Fruit fly (Drosophila melanogaster) whole organism, embryonic: Measurements from ENCODE around the gene CG7335.

Source experiments
- Abd-B ChIP-seq: fragments of 200-800 bp; sonication (Bioruptor generic); optimal IDR thresholded peaks from 2 replicates; lab custom pipeline; 2018; ENCODE audit warnings: missing biosample characterization, mild to moderate bottlenecking, missing genetic modification characterization, moderate library complexity
- Aef1 ChIP-seq: fragments of 200-800 bp; sonication (Bioruptor generic); IDR thresholded peaks from 3 replicates; pipeline ENCODE4 v1.3.6; 2022; ENCODE audit warnings: missing biosample characterization, missing genetic modification characterization
- CG10209 ChIP-seq: fragments of 200-800 bp; sonication (Bioruptor generic); optimal IDR thresholded peaks from 3 replicates; lab custom pipeline; 2017; ENCODE audit warnings: missing biosample characterization, mild to moderate bottlenecking, missing genetic modification characterization, missing genetic modification reagents
- CG1024 ChIP-seq: fragments of 200-800 bp; sonication (Bioruptor generic); IDR thresholded peaks from 2 replicates; pipeline ENCODE4 v1.3.6; 2022; ENCODE audit warnings: missing biosample characterization, missing genetic modification characterization
- CG12071 ChIP-seq: fragments of 200-800 bp; sonication (Bioruptor generic); optimal IDR thresholded peaks from 3 replicates; lab custom pipeline; 2018; ENCODE audit warnings: missing biosample characterization, mild to moderate bottlenecking, missing genetic modification characterization
- CG12236 ChIP-seq: fragments of 200-800 bp; sonication (Bioruptor generic); optimal IDR thresholded peaks from 2 replicates; lab custom pipeline; 2016; ENCODE audit warnings: missing biosample characterization, missing genetic modification characterization
- CG12299 ChIP-seq: fragments of 200-800 bp; sonication (Bioruptor generic); optimal IDR thresholded peaks from 2 replicates; lab custom pipeline; 2018; ENCODE audit warnings: missing biosample characterization, mild to moderate bottlenecking, missing genetic modification characterization
- CG12744 ChIP-seq: fragments of 200-800 bp; sonication (Bioruptor generic); optimal IDR thresholded peaks from 2 replicates; lab custom pipeline; 2016; ENCODE audit warnings: missing biosample characterization, missing genetic modification characterization
- CG15269 ChIP-seq: fragments of 200-800 bp; sonication (Bioruptor generic); optimal IDR thresholded peaks from 2 replicates; lab custom pipeline; 2018; ENCODE audit warnings: missing biosample characterization, mild to moderate bottlenecking, missing genetic modification characterization, moderate library complexity
- CG1529 ChIP-seq: fragments of 200-800 bp; sonication (Bioruptor generic); optimal IDR thresholded peaks from 3 replicates; lab custom pipeline; 2018; ENCODE audit warnings: missing biosample characterization, missing genetic modification characterization
- CG15514 ChIP-seq: fragments of 200-800 bp; sonication (Bioruptor generic); optimal IDR thresholded peaks from 3 replicates; lab custom pipeline; 2017; ENCODE audit warnings: missing biosample characterization, missing genetic modification characterization, mild to moderate bottlenecking, moderate library complexity, missing genetic modification reagents
- CG17359 ChIP-seq: fragments of 200-800 bp; sonication (Bioruptor generic); optimal IDR thresholded peaks from 3 replicates; lab custom pipeline; 2018; ENCODE audit warnings: missing biosample characterization, mild to moderate bottlenecking, missing genetic modification characterization, moderate library complexity
- CG17829 ChIP-seq: fragments of 200-800 bp; optimal IDR thresholded peaks from 2 replicates; lab custom pipeline; 2019; ENCODE audit warnings: missing biosample characterization, mild to moderate bottlenecking, missing genetic modification characterization, moderate library complexity
- CG2129 ChIP-seq: fragments of 200-800 bp; sonication (Bioruptor generic); IDR thresholded peaks from 2 replicates; pipeline ENCODE4 v1.3.6; 2022; ENCODE audit warnings: missing biosample characterization, missing genetic modification characterization; ENCODE audit not compliant: partially characterized antibody
- CG33213 ChIP-seq: fragments of 200-800 bp; sonication (Bioruptor generic); optimal IDR thresholded peaks from 3 replicates; lab custom pipeline; 2016; ENCODE audit warnings: missing biosample characterization, missing genetic modification characterization
- CG33557 ChIP-seq: fragments of 200-800 bp; sonication (Bioruptor generic); optimal IDR thresholded peaks from 2 replicates; lab custom pipeline; 2019; ENCODE audit warnings: missing biosample characterization, mild to moderate bottlenecking, missing genetic modification characterization, moderate library complexity
- CG3995 ChIP-seq: fragments of 200-800 bp; sonication (Bioruptor generic); optimal IDR thresholded peaks from 3 replicates; lab custom pipeline; 2016; ENCODE audit warnings: missing biosample characterization, missing genetic modification characterization
- CG4424 ChIP-seq: fragments of 200-800 bp; sonication (Bioruptor generic); optimal IDR thresholded peaks from 3 replicates; lab custom pipeline; 2016; ENCODE audit warnings: missing biosample characterization, missing genetic modification characterization
- CG4707 ChIP-seq: fragments of 200-800 bp; sonication (Bioruptor generic); optimal IDR thresholded peaks from 2 replicates; lab custom pipeline; 2018; ENCODE audit warnings: missing biosample characterization, mild to moderate bottlenecking, missing genetic modification characterization, moderate library complexity
- CG6689 ChIP-seq: fragments of 200-800 bp; sonication (Bioruptor generic); IDR thresholded peaks from 2 replicates; pipeline ENCODE4 v1.3.6; 2022; ENCODE audit warnings: missing biosample characterization, missing genetic modification characterization
- CG8089 ChIP-seq: fragments of 200-800 bp; sonication (Bioruptor generic); optimal IDR thresholded peaks from 3 replicates; lab custom pipeline; 2016; ENCODE audit warnings: missing biosample characterization, missing genetic modification characterization
- CG8290 ChIP-seq, 3 experiments: fragments of 200-800 bp; sonication (Bioruptor generic); optimal IDR thresholded peaks; 2 replicates each; lab custom pipeline; 2016 to 2019; ENCODE audit warnings: missing biosample characterization in 3 of 3, missing genetic modification characterization in 3 of 3, mild to moderate bottlenecking in 2 of 3, moderate library complexity in 1 of 3
- Dfd ChIP-seq, 2 experiments: fragments of >200 bp; optimal IDR thresholded peaks; 2 replicates each; lab custom pipeline; 2017; ENCODE audit warnings: missing biosample characterization in 2 of 2, missing genetic modification characterization in 2 of 2
- Dll ChIP-seq: fragments of 200-800 bp; sonication (Bioruptor generic); IDR thresholded peaks from 4 replicates; pipeline ENCODE4 v1.3.6; 2022; ENCODE audit warnings: missing biosample characterization, missing genetic modification characterization; ENCODE audit not compliant: partially characterized antibody
- Dp ChIP-seq: fragments of 200-800 bp; sonication (Bioruptor generic); optimal IDR thresholded peaks from 2 replicates; lab custom pipeline; 2018; ENCODE audit warnings: missing biosample characterization, mild to moderate bottlenecking, missing genetic modification characterization, moderate library complexity
- Hey ChIP-seq: fragments of 200-800 bp; sonication (Bioruptor generic); optimal IDR thresholded peaks from 3 replicates; lab custom pipeline; 2018; ENCODE audit warnings: missing biosample characterization, mild to moderate bottlenecking, missing genetic modification characterization
- Hsf ChIP-seq: fragments of 200-800 bp; sonication (Bioruptor generic); optimal IDR thresholded peaks from 3 replicates; lab custom pipeline; 2016; ENCODE audit warnings: missing biosample characterization, missing genetic modification characterization
- Ptx1 ChIP-seq: fragments of 200-800 bp; sonication (Bioruptor generic); IDR thresholded peaks from 2 replicates; pipeline ENCODE4 v1.3.6; 2022; ENCODE audit warnings: missing biosample characterization, missing genetic modification characterization
- Sry-β ChIP-seq: fragments of 200-800 bp; sonication (Bioruptor generic); optimal IDR thresholded peaks from 2 replicates; lab custom pipeline; 2018; ENCODE audit warnings: missing biosample characterization, mild to moderate bottlenecking, missing genetic modification characterization, moderate library complexity
- Tbp ChIP-seq: fragments of >200 bp; optimal IDR thresholded peaks from 2 replicates; lab custom pipeline; 2018; ENCODE audit warnings: missing biosample characterization, missing genetic modification characterization
- bowl ChIP-seq: fragments of 200-800 bp; sonication (Bioruptor generic); IDR thresholded peaks from 2 replicates; pipeline ENCODE4 v1.3.6; 2022; ENCODE audit warnings: missing biosample characterization, missing genetic modification characterization
- cad ChIP-seq: fragments of >200 bp; optimal IDR thresholded peaks from 2 replicates; lab custom pipeline; 2017; ENCODE audit warnings: missing biosample characterization, missing genetic modification characterization
- chn ChIP-seq: fragments of 200-800 bp; sonication (Bioruptor generic); optimal IDR thresholded peaks from 2 replicates; lab custom pipeline; 2016; ENCODE audit warnings: missing biosample characterization, missing genetic modification characterization
- crp ChIP-seq, 2 experiments: fragments of 200-800 bp; sonication (Bioruptor generic); optimal IDR thresholded peaks; 2 replicates in 1 of 2; 3 replicates in 1 of 2; lab custom pipeline; 2017; ENCODE audit warnings: missing biosample characterization in 2 of 2, missing genetic modification characterization in 2 of 2, mild to moderate bottlenecking in 1 of 2, moderate library complexity in 1 of 2
- cwo ChIP-seq: fragments of 200-800 bp; sonication (Bioruptor generic); optimal IDR thresholded peaks from 3 replicates; lab custom pipeline; 2017; ENCODE audit warnings: missing biosample characterization, missing genetic modification characterization, mild to moderate bottlenecking, moderate library complexity, missing genetic modification reagents
- eve ChIP-seq, 2 experiments: fragments of >200 bp; optimal IDR thresholded peaks; 2 replicates each; lab custom pipeline; 2017; ENCODE audit warnings: missing biosample characterization in 2 of 2, missing genetic modification characterization in 2 of 2
- fru ChIP-seq: fragments of >200 bp; optimal IDR thresholded peaks from 2 replicates; lab custom pipeline; 2017
- grau ChIP-seq: fragments of 200-800 bp; optimal IDR thresholded peaks from 3 replicates; lab custom pipeline; 2019; ENCODE audit warnings: missing biosample characterization, mild to moderate bottlenecking, missing genetic modification characterization, moderate library complexity
- mam ChIP-seq: fragments of 200-800 bp; sonication (Bioruptor generic); optimal IDR thresholded peaks from 3 replicates; lab custom pipeline; 2016; ENCODE audit warnings: missing biosample characterization, missing genetic modification characterization
- nerfin-1 ChIP-seq: fragments of 200-800 bp; sonication (Bioruptor generic); optimal IDR thresholded peaks from 3 replicates; lab custom pipeline; 2019; ENCODE audit warnings: missing biosample characterization, mild to moderate bottlenecking, missing genetic modification characterization, moderate library complexity
- pros ChIP-seq: fragments of 200-800 bp; sonication (Bioruptor generic); optimal IDR thresholded peaks from 3 replicates; lab custom pipeline; 2019; ENCODE audit warnings: missing biosample characterization, mild to moderate bottlenecking, missing genetic modification characterization, moderate library complexity
- psq ChIP-seq: fragments of 200-800 bp; sonication (Bioruptor generic); optimal IDR thresholded peaks from 2 replicates; lab custom pipeline; 2017; ENCODE audit warnings: missing biosample characterization, missing genetic modification characterization
- pzg ChIP-seq: fragments of 200-800 bp; sonication (Bioruptor generic); optimal IDR thresholded peaks from 3 replicates; lab custom pipeline; 2018; ENCODE audit warnings: missing biosample characterization, mild to moderate bottlenecking, missing genetic modification characterization, moderate library complexity
- sc ChIP-seq, 3 experiments: fragments of >200 bp in 2 of 3; fragments of 200-800 bp in 1 of 3; sonication (Bioruptor generic) in 1 of 3; optimal IDR thresholded peaks; 2 replicates in 2 of 3; 3 replicates in 1 of 3; lab custom pipeline; 2017; ENCODE audit warnings: mild to moderate bottlenecking in 1 of 3, missing biosample characterization in 1 of 3, missing genetic modification characterization in 1 of 3, missing genetic modification reagents in 1 of 3
- slou ChIP-seq: fragments of 200-800 bp; sonication (Bioruptor generic); optimal IDR thresholded peaks from 3 replicates; lab custom pipeline; 2016; ENCODE audit warnings: missing biosample characterization, missing genetic modification characterization
- stwl ChIP-seq: fragments of 200-800 bp; sonication (Bioruptor generic); optimal IDR thresholded peaks from 3 replicates; lab custom pipeline; 2018; ENCODE audit warnings: missing biosample characterization, mild to moderate bottlenecking, missing genetic modification characterization, moderate library complexity
- tgo ChIP-seq: fragments of 200-800 bp; sonication (Bioruptor generic); IDR thresholded peaks from 3 replicates; pipeline ENCODE4 v1.3.6; 2022; ENCODE audit warnings: missing biosample characterization, missing genetic modification characterization
- tio ChIP-seq: fragments of 200-800 bp; sonication (Bioruptor generic); optimal IDR thresholded peaks from 2 replicates; lab custom pipeline; 2017; ENCODE audit warnings: missing biosample characterization, missing genetic modification characterization, inconsistent platforms
- toy ChIP-seq: fragments of 200-800 bp; sonication (Bioruptor generic); IDR thresholded peaks from 2 replicates; pipeline ENCODE4 v1.3.6; 2022; ENCODE audit warnings: missing biosample characterization, missing genetic modification characterization
- unc-4 ChIP-seq: fragments of 200-800 bp; sonication (Bioruptor generic); IDR thresholded peaks from 2 replicates; pipeline ENCODE4 v1.3.6; 2022; ENCODE audit warnings: missing biosample characterization, missing genetic modification characterization; ENCODE audit not compliant: partially characterized antibody

The CG7335 gene

DNA sequence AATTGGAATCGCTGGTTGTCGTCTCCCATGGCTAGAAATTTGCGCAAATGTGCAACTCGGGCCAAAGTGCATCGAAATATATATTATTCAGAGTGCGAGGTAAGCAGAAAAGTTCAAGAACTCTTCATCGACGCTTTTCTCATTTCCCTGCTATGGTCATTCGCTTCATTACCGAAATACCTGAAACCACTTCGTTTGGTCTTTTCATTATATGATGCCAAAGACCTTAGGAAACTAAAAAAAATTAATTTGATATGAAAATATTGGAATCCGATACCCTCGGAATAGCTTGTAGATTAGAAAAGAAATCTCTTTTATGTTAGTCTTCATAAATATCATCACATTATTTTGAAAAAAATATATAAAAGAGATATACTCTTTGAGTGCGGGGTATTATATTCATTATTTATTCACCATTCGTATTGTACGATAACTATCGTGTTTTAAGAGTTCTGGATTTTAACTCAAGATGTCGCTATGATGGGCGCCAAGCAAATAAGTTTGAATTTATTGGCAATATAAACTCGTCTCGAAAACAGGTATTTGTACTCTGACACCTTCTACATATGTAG, 20.2 kb downstream of the CG7335 start, which contains the start of gene CG14187 (continued):
- TF ChIP-seq pzg (GFP tag; lab: Kevin White, UChicago) (peak; percentile 20), Hsf (no peak), Abd-B (no peak), CG8290 (GFP tag; optimal IDR thresholded peaks at IDR 0.05; lab: Kevin White, UChicago) (no peak), CG8290 (tag; optimal IDR thresholded peaks at IDR 0.05; lab: Kevin White, UChicago) (no peak), CG17829 (tag; lab: Kevin White, UChicago) (peak; percentile 9), eve (GFP tag; optimal IDR thresholded peaks at IDR 0.05; lab: Kevin White, UChicago) (no peak), CG2129 (GFP tag; lab: Robert Waterston, UW) (no peak), cwo (GFP tag; lab: Kevin White, UChicago) (no peak), toy (GFP tag; lab: Robert Waterston, UW) (no peak), Dp (GFP tag; lab: Kevin White, UChicago) (peak; percentile 74), tgo (no peak), CG1024 (GFP tag; lab: Robert Waterston, UW) (no peak), CG33557 (GFP tag; lab: Kevin White, UChicago) (no peak), grau (tag; lab: Kevin White, UChicago) (no peak), CG12744 (no peak), Hey (tag; lab: Kevin White, UChicago) (no peak), CG4424 (GFP tag; lab: Kevin White, UChicago) (no peak), CG6689 (GFP tag; lab: Robert Waterston, UW) (no peak), cad (GFP tag; lab: Kevin White, UChicago) (no peak), Dll (GFP tag; lab: Robert Waterston, UW) (peak; percentile 63; the same call in 2 of the 4 replicates), Sry-β (GFP tag; lab: Kevin White, UChicago) (no peak), fru (lab: Kevin White, UChicago) (no peak), pros (GFP tag; lab: Kevin White, UChicago) (no peak), CG12299 (tag; lab: Kevin White, UChicago) (no peak), nerfin-1 (tag; lab: Kevin White, UChicago) (no peak), unc-4 (GFP tag; lab: Robert Waterston, UW) (peak; percentile 64), bowl (GFP tag; lab: Robert Waterston, UW) (no peak), CG33213 (GFP tag; lab: Kevin White, UChicago) (no peak), Aef1 (GFP tag; lab: Robert Waterston, UW) (no peak), Dfd (GFP tag; optimal IDR thresholded peaks at IDR 0.05; lab: Kevin White, UChicago) (no peak), CG12236 (no peak), mam (GFP tag; lab: Kevin White, UChicago) (no peak), slou (GFP tag; lab: Kevin White, UChicago) (no peak), sc (optimal IDR thresholded peaks at IDR 0.05; lab: Kevin White, UChicago) (no peak), sc (GFP tag; optimal IDR thresholded peaks at IDR 0.05; lab: Kevin White, UChicago) (no peak), crp (GFP tag; optimal IDR thresholded peaks at IDR 0.05; lab: Kevin White, UChicago) (no peak), chn (GFP tag; lab: Kevin White, UChicago) (no peak), CG15269 (peak; percentile 0), Ptx1 (peak; percentile 25; the same call in 1 of the 2 replicates), psq (no peak), tio (GFP tag; lab: Kevin White, UChicago) (no peak), CG3995 (GFP tag; lab: Kevin White, UChicago) (no peak), CG17359 (tag; lab: Kevin White, UChicago) (no peak), Tbp (GFP tag; lab: Kevin White, UChicago) (no peak), CG12071 (GFP tag; lab: Kevin White, UChicago) (no peak), CG10209 (no peak), CG8089 (GFP tag; lab: Kevin White, UChicago) (no peak), CG4707 (no peak), CG1529 (no peak), CG15514 (no peak), stwl (tag; lab: Kevin White, UChicago) (no peak)
